Worm (Caenorhabditis elegans): Measurements from ENCODE around the gene har-1.
A peak's percentile ranks its signal among the peaks of the same experiment; 100 is the strongest.

har-1 gene

ce11 chrIII:4193659-4194103, 41.8 kb downstream of the har-1 start, which contains the start of gene xbp-1 (continued):
- TF ChIP-seq mab-9 (GFP tag; IDR thresholded peaks at IDR 0.05) (no peak), fkh-10 (GFP tag; optimal IDR thresholded peaks at IDR 0.05) (peak; percentile 90), C16A3.4 (tag; optimal IDR thresholded peaks at IDR 0.05) (peak; percentile 79), unc-86 (tag; optimal IDR thresholded peaks at IDR 0.05) (peak; percentile 64), fos-1 (tag; optimal IDR thresholded peaks at IDR 0.05) (peak; percentile 94), lin-35 (GFP tag; optimal IDR thresholded peaks at IDR 0.05) (peak; percentile 80 to 87), nhr-77 (tag; optimal IDR thresholded peaks at IDR 0.05) (peak; percentile 84), pax-3 (tag; optimal IDR thresholded peaks at IDR 0.05) (peak; percentile 85), unc-30 (tag; optimal IDR thresholded peaks at IDR 0.05) (no peak), alr-1 (tag; optimal IDR thresholded peaks at IDR 0.05; ENCODE audit: borderline replicate concordance) (no peak), tbx-2 (tag; optimal IDR thresholded peaks at IDR 0.05) (peak; percentile 86), vab-15 (tag; optimal IDR thresholded peaks at IDR 0.05) (peak; percentile 13), nhr-11 (tag; optimal IDR thresholded peaks at IDR 0.05) (peak; percentile 75), ztf-4 (tag; optimal IDR thresholded peaks at IDR 0.05) (peak; percentile 66), hpl-2 (GFP tag; optimal IDR thresholded peaks at IDR 0.05) (peak; percentile 88), tlp-1 (tag; optimal IDR thresholded peaks at IDR 0.05) (no peak), aha-1 (tag; optimal IDR thresholded peaks at IDR 0.05) (no peak), dsc-1 (tag; optimal IDR thresholded peaks at IDR 0.05) (peak; percentile 54), jun-1 (tag; optimal IDR thresholded peaks at IDR 0.05) (peak; percentile 94), egl-13 (tag; optimal IDR thresholded peaks at IDR 0.05) (peak; percentile 68), ceh-82 (tag; optimal IDR thresholded peaks at IDR 0.05) (peak; percentile 86 to 94 (median 88)), nhr-71 (tag; optimal IDR thresholded peaks at IDR 0.05) (peak; percentile 95), C34B4.2 (tag; optimal IDR thresholded peaks at IDR 0.05) (no peak), efl-3 (GFP tag; optimal IDR thresholded peaks at IDR 0.05) (no peak), ets-5 (GFP tag; IDR thresholded peaks at IDR 0.05) (no peak), zip-4 (GFP tag; optimal IDR thresholded peaks at IDR 0.05) (peak; percentile 99), grh-1 (GFP tag; IDR thresholded peaks at IDR 0.05) (no peak), nhr-76 (tag; optimal IDR thresholded peaks at IDR 0.05) (no peak), mdl-1 (tag; optimal IDR thresholded peaks at IDR 0.05) (peak in 1 of 2 experiments; percentile 92), nhr-237 (tag; optimal IDR thresholded peaks at IDR 0.05) (peak; percentile 85), ceh-8 (GFP tag; optimal IDR thresholded peaks at IDR 0.05) (peak; percentile 30), nhr-12 (tag; optimal IDR thresholded peaks at IDR 0.05) (no peak)

ce11 chrIII:4194349-4195110, 42.7 kb downstream of the har-1 start:
- TF ChIP-seq blmp-1 (tag; optimal IDR thresholded peaks at IDR 0.05): no peak
- TF ChIP-seq ama-1 (optimal IDR thresholded peaks at IDR 0.05): no peak
- TF ChIP-seq nhr-85 (tag): peak; percentile 72
- 0 out of 2 replicates have a peak, but pooled peaks have one; percentile 1 for TF ChIP-seq mab-9 (GFP tag; IDR thresholded peaks at IDR 0.05)
- TF ChIP-seq ztf-4 (tag; optimal IDR thresholded peaks at IDR 0.05): peak; percentile 34
- peak; percentile 14 for TF ChIP-seq rnt-1 (tag; optimal IDR thresholded peaks at IDR 0.05)

ce11 chrIII:4195306-4196008, 43.6 kb downstream of the har-1 start:
- peak; percentile 11 for TF ChIP-seq lir-3 (tag; optimal IDR thresholded peaks at IDR 0.05; ENCODE audit: poor library complexity)
- TF ChIP-seq ceh-8 (GFP tag; optimal IDR thresholded peaks at IDR 0.05): peak; percentile 44
- TF ChIP-seq nhr-71 (tag; optimal IDR thresholded peaks at IDR 0.05): peak; percentile 83
- TF ChIP-seq snpc-4 (tag; optimal IDR thresholded peaks at IDR 0.05): no peak
- no peak for TF ChIP-seq sox-4 (tag; optimal IDR thresholded peaks at IDR 0.05)
- TF ChIP-seq rnt-1 (tag; optimal IDR thresholded peaks at IDR 0.05): peak; percentile 53
- TF ChIP-seq nhr-47 (tag; optimal IDR thresholded peaks at IDR 0.05): peak; percentile 59
- TF ChIP-seq sptf-1 (tag; optimal IDR thresholded peaks at IDR 0.05): no peak
- TF ChIP-seq sup-37 (GFP tag; optimal IDR thresholded peaks at IDR 0.05): peak; percentile 41
- peak; percentile 44 to 50 for TF ChIP-seq efl-1 (optimal IDR thresholded peaks at IDR 0.05)
- TF ChIP-seq efl-1 (GFP tag; optimal IDR thresholded peaks at IDR 0.05 in 1 of 2): peak in 1 of 2 experiments; percentile 8
- TF ChIP-seq snu-23 (GFP tag; optimal IDR thresholded peaks at IDR 0.05): peak; percentile 49
- peak; percentile 37 for TF ChIP-seq nhr-20 (tag; optimal IDR thresholded peaks at IDR 0.05)
- TF ChIP-seq ama-1 (optimal IDR thresholded peaks at IDR 0.05): peak; percentile 95
- TF ChIP-seq C16A3.4 (tag; optimal IDR thresholded peaks at IDR 0.05): peak; percentile 43
- peak; percentile 13 for TF ChIP-seq unc-130 (tag; optimal IDR thresholded peaks at IDR 0.05)
- TF ChIP-seq mdl-1 (tag; optimal IDR thresholded peaks at IDR 0.05): no peak
- TF ChIP-seq irx-1 (tag; optimal IDR thresholded peaks at IDR 0.05): peak; percentile 35
- peak; percentile 28 for TF ChIP-seq zip-4 (GFP tag; optimal IDR thresholded peaks at IDR 0.05)
- peak; percentile 64 for TF ChIP-seq dsc-1 (tag; optimal IDR thresholded peaks at IDR 0.05)
- no peak for TF ChIP-seq unc-86 (tag; optimal IDR thresholded peaks at IDR 0.05)
